Fruit fly (Drosophila melanogaster) whole organism, embryonic: ENCODE measurements around the gene Sry-alpha.

Source experiments
- ATbp ChIP-seq: fragments of 200-800 bp; sonication (Bioruptor generic); optimal IDR thresholded peaks from 2 replicates; lab custom pipeline; 2017; ENCODE audit warnings: missing biosample characterization, mild to moderate bottlenecking, missing genetic modification characterization, missing genetic modification reagents
- Antp ChIP-seq: fragments of 200-800 bp; sonication (Bioruptor generic); optimal IDR thresholded peaks from 3 replicates; lab custom pipeline; 2016; ENCODE audit warnings: missing biosample characterization, missing genetic modification characterization
- Bgb ChIP-seq: fragments of 200-800 bp; sonication (Bioruptor generic); IDR thresholded peaks from 2 replicates; pipeline ENCODE4 v1.3.6; 2022; ENCODE audit warnings: missing biosample characterization, missing genetic modification characterization; ENCODE audit not compliant: partially characterized antibody
- CG10147 ChIP-seq: fragments of 200-800 bp; sonication (Bioruptor generic); optimal IDR thresholded peaks from 2 replicates; lab custom pipeline; 2019; ENCODE audit warnings: missing biosample characterization, mild to moderate bottlenecking, missing genetic modification characterization, moderate library complexity
- CG11560 ChIP-seq: fragments of 200-800 bp; sonication (Bioruptor generic); IDR thresholded peaks from 3 replicates; pipeline ENCODE4 v1.3.6; 2022; ENCODE audit warnings: missing biosample characterization, missing genetic modification characterization
- CG1233 ChIP-seq: fragments of 200-800 bp; sonication (Bioruptor generic); optimal IDR thresholded peaks from 4 replicates; lab custom pipeline; 2018; ENCODE audit warnings: missing biosample characterization, mild to moderate bottlenecking, missing genetic modification characterization
- CG13624 ChIP-seq: fragments of 200-800 bp; sonication (Bioruptor generic); optimal IDR thresholded peaks from 2 replicates; lab custom pipeline; 2016; ENCODE audit warnings: missing biosample characterization, missing genetic modification characterization
- CG13775 ChIP-seq: fragments of 200-800 bp; sonication (Bioruptor generic); optimal IDR thresholded peaks from 3 replicates; lab custom pipeline; 2017; ENCODE audit warnings: missing biosample characterization, mild to moderate bottlenecking, missing genetic modification characterization
- CG14965 ChIP-seq: fragments of 200-800 bp; sonication (Bioruptor generic); optimal IDR thresholded peaks from 2 replicates; lab custom pipeline; 2016; ENCODE audit warnings: missing biosample characterization, missing genetic modification characterization, borderline replicate concordance
- CG15601 ChIP-seq: fragments of 200-800 bp; sonication (Bioruptor generic); optimal IDR thresholded peaks from 3 replicates; lab custom pipeline; 2019; ENCODE audit warnings: missing biosample characterization, mild to moderate bottlenecking, missing genetic modification characterization, moderate library complexity
- CG1602 ChIP-seq: fragments of 200-800 bp; sonication (Bioruptor generic); optimal IDR thresholded peaks from 3 replicates; lab custom pipeline; 2016; ENCODE audit warnings: missing biosample characterization, missing genetic modification characterization
- CG18011 ChIP-seq: fragments of 200-800 bp; sonication (Bioruptor generic); optimal IDR thresholded peaks from 2 replicates; lab custom pipeline; 2017; ENCODE audit warnings: missing biosample characterization, missing genetic modification characterization, mild to moderate bottlenecking, moderate library complexity, missing genotype
- CG2116 ChIP-seq: fragments of 200-800 bp; sonication (Bioruptor generic); optimal IDR thresholded peaks from 3 replicates; lab custom pipeline; 2018; ENCODE audit warnings: missing biosample characterization, mild to moderate bottlenecking, missing genetic modification characterization
- CG3065 ChIP-seq: fragments of 200-800 bp; sonication (Bioruptor generic); optimal IDR thresholded peaks from 2 replicates; lab custom pipeline; 2016; ENCODE audit warnings: missing biosample characterization, missing genetic modification characterization
- CG33213 ChIP-seq: fragments of 200-800 bp; sonication (Bioruptor generic); optimal IDR thresholded peaks from 3 replicates; lab custom pipeline; 2016; ENCODE audit warnings: missing biosample characterization, missing genetic modification characterization
- CG3838 ChIP-seq: fragments of 200-800 bp; sonication (Bioruptor generic); optimal IDR thresholded peaks from 3 replicates; lab custom pipeline; 2016; ENCODE audit warnings: missing biosample characterization, missing genetic modification characterization
- CG4404 ChIP-seq: fragments of 200-800 bp; sonication (Bioruptor generic); IDR thresholded peaks from 2 replicates; pipeline ENCODE4 v1.3.6; 2022; ENCODE audit warnings: missing biosample characterization, missing genetic modification characterization
- CG4707 ChIP-seq: fragments of 200-800 bp; sonication (Bioruptor generic); optimal IDR thresholded peaks from 2 replicates; lab custom pipeline; 2018; ENCODE audit warnings: missing biosample characterization, mild to moderate bottlenecking, missing genetic modification characterization, moderate library complexity
- CG4854 ChIP-seq: fragments of 200-800 bp; sonication (Bioruptor generic); optimal IDR thresholded peaks from 2 replicates; lab custom pipeline; 2016; ENCODE audit warnings: missing biosample characterization, missing genetic modification characterization, inconsistent platforms
- CG6175 ChIP-seq: fragments of 200-800 bp; sonication (Bioruptor generic); IDR thresholded peaks from 3 replicates; pipeline ENCODE4 v1.3.6; 2022; ENCODE audit warnings: missing biosample characterization, missing genetic modification characterization
- CG6791 ChIP-seq: fragments of 200-800 bp; sonication (Bioruptor generic); IDR thresholded peaks from 3 replicates; pipeline ENCODE4 v1.3.6; 2022; ENCODE audit warnings: missing biosample characterization, missing genetic modification characterization; ENCODE audit not compliant: partially characterized antibody
- CG7786 ChIP-seq: fragments of 200-800 bp; sonication (Bioruptor generic); optimal IDR thresholded peaks from 2 replicates; lab custom pipeline; 2016; ENCODE audit warnings: missing biosample characterization, missing genetic modification characterization
- CG9797 ChIP-seq: fragments of 200-800 bp; sonication (Bioruptor generic); optimal IDR thresholded peaks from 3 replicates; lab custom pipeline; 2018; ENCODE audit warnings: missing biosample characterization, mild to moderate bottlenecking, missing genetic modification characterization
- Chrac-16 ChIP-seq: fragments of 200-800 bp; sonication (Bioruptor generic); optimal IDR thresholded peaks from 3 replicates; lab custom pipeline; 2016; ENCODE audit warnings: missing biosample characterization, missing genetic modification characterization
- HLH3B ChIP-seq: fragments of 200-800 bp; sonication (Bioruptor generic); IDR thresholded peaks from 2 replicates; pipeline ENCODE4 v1.3.6; 2022; ENCODE audit warnings: missing biosample characterization, missing genetic modification characterization
- HmgZ ChIP-seq: fragments of 200-800 bp; sonication (Bioruptor generic); optimal IDR thresholded peaks from 2 replicates; lab custom pipeline; 2018; ENCODE audit warnings: missing biosample characterization, mild to moderate bottlenecking, missing genetic modification characterization
- Hr39 ChIP-seq: fragments of >200 bp; optimal IDR thresholded peaks from 2 replicates; lab custom pipeline; 2017
- MESR4 ChIP-seq: fragments of 200-800 bp; sonication (Bioruptor generic); optimal IDR thresholded peaks from 2 replicates; lab custom pipeline; 2018; ENCODE audit warnings: missing biosample characterization, mild to moderate bottlenecking, missing genetic modification characterization, moderate library complexity
- Med ChIP-seq: fragments of 200-800 bp; sonication (Bioruptor generic); peaks from one replicate; lab custom pipeline; 2016; ENCODE audit warnings: missing biosample characterization, missing genetic modification characterization, mild to moderate bottlenecking, inconsistent platforms, moderate library complexity
- Mrtf ChIP-seq: fragments of 200-800 bp; sonication (Bioruptor generic); IDR thresholded peaks from 3 replicates; pipeline ENCODE4 v1.3.6; 2022; ENCODE audit warnings: missing biosample characterization, missing genetic modification characterization
- NK7.1 ChIP-seq: fragments of 200-800 bp; sonication (Bioruptor generic); optimal IDR thresholded peaks from 3 replicates; lab custom pipeline; 2016; ENCODE audit warnings: missing biosample characterization, missing genetic modification characterization
- Opbp ChIP-seq: fragments of 200-800 bp; sonication (Bioruptor generic); IDR thresholded peaks from 3 replicates; pipeline ENCODE4 v1.3.6; 2022; ENCODE audit warnings: missing biosample characterization, missing genetic modification characterization; ENCODE audit not compliant: partially characterized antibody
- Pdp1 ChIP-seq, 2 experiments: fragments of 200-800 bp; sonication (Bioruptor generic); optimal IDR thresholded peaks; 3 replicates each; lab custom pipeline; 2016; ENCODE audit warnings: missing biosample characterization in 2 of 2, missing genetic modification characterization in 2 of 2, mild to moderate bottlenecking in 1 of 2, moderate library complexity in 1 of 2
- Ravus ChIP-seq: fragments of 200-800 bp; sonication (Bioruptor generic); IDR thresholded peaks from 2 replicates; pipeline ENCODE4 v1.3.6; 2022; ENCODE audit warnings: missing biosample characterization, missing genetic modification characterization
- Scr ChIP-seq: fragments of 200-800 bp; sonication (Bioruptor generic); IDR thresholded peaks from 2 replicates; pipeline ENCODE4 v1.3.6; 2022; ENCODE audit warnings: missing biosample characterization, missing genetic modification characterization; ENCODE audit not compliant: partially characterized antibody
- Ssrp ChIP-seq: fragments of 200-800 bp; sonication (Bioruptor generic); optimal IDR thresholded peaks from 2 replicates; lab custom pipeline; 2018; ENCODE audit warnings: missing biosample characterization, mild to moderate bottlenecking, missing genetic modification characterization, moderate library complexity
- Tbp ChIP-seq: fragments of >200 bp; optimal IDR thresholded peaks from 2 replicates; lab custom pipeline; 2018; ENCODE audit warnings: missing biosample characterization, missing genetic modification characterization
- Vsx1 ChIP-seq: fragments of 200-800 bp; sonication (Bioruptor generic); optimal IDR thresholded peaks from 2 replicates; lab custom pipeline; 2017; ENCODE audit warnings: missing biosample characterization, mild to moderate bottlenecking, missing genetic modification characterization, missing genetic modification reagents
- Xrp1 ChIP-seq: fragments of 200-800 bp; sonication (Bioruptor generic); IDR thresholded peaks from 2 replicates; pipeline ENCODE4 v1.3.6; 2022; ENCODE audit warnings: missing biosample characterization, missing genetic modification characterization
- aop ChIP-seq: fragments of 200-800 bp; sonication (Bioruptor generic); IDR thresholded peaks from 2 replicates; pipeline ENCODE4 v1.3.6; 2022; ENCODE audit warnings: missing biosample characterization, missing genetic modification characterization
- ato ChIP-seq: fragments of 200-800 bp; sonication (Bioruptor generic); IDR thresholded peaks from 2 replicates; pipeline ENCODE4 v1.3.6; 2022; ENCODE audit warnings: missing biosample characterization, missing genetic modification characterization; ENCODE audit not compliant: partially characterized antibody
- croc ChIP-seq: fragments of 200-800 bp; sonication (Bioruptor generic); conservative IDR thresholded peaks from 3 replicates; pipeline ENCODE4 v1.3.6; 2022; ENCODE audit warnings: missing biosample characterization, missing genetic modification characterization
- da ChIP-seq: fragments of 200-800 bp; sonication (Bioruptor generic); optimal IDR thresholded peaks from 2 replicates; lab custom pipeline; 2016; ENCODE audit warnings: missing biosample characterization, missing genetic modification characterization
- dati ChIP-seq: fragments of 200-800 bp; sonication (Bioruptor generic); IDR thresholded peaks from 2 replicates; pipeline ENCODE4 v1.3.6; 2022; ENCODE audit warnings: missing biosample characterization, missing genetic modification characterization
- esg ChIP-seq: fragments of 200-800 bp; sonication (Bioruptor generic); conservative IDR thresholded peaks from 2 replicates; pipeline ENCODE4 v1.3.6; 2022; ENCODE audit warnings: missing biosample characterization, missing genetic modification characterization
- fd96Cb ChIP-seq: fragments of 200-800 bp; sonication (Bioruptor generic); optimal IDR thresholded peaks from 2 replicates; lab custom pipeline; 2018; ENCODE audit warnings: missing biosample characterization, mild to moderate bottlenecking, missing genetic modification characterization, moderate library complexity
- fru ChIP-seq: fragments of >200 bp; optimal IDR thresholded peaks from 2 replicates; lab custom pipeline; 2017
- h ChIP-seq: fragments of >200 bp; optimal IDR thresholded peaks from 2 replicates; lab custom pipeline; 2017
- nerfin-2 ChIP-seq: fragments of 200-800 bp; sonication (Bioruptor generic); IDR thresholded peaks from 2 replicates; pipeline ENCODE4 v1.3.6; 2022; ENCODE audit warnings: missing biosample characterization, missing genetic modification characterization; ENCODE audit not compliant: partially characterized antibody
- sima ChIP-seq: fragments of 200-800 bp; sonication (Bioruptor generic); optimal IDR thresholded peaks from 2 replicates; lab custom pipeline; 2016; ENCODE audit warnings: missing biosample characterization, missing genetic modification characterization
- stc ChIP-seq: fragments of 200-800 bp; sonication (Bioruptor generic); IDR thresholded peaks from 2 replicates; pipeline ENCODE4 v1.3.6; 2022; ENCODE audit warnings: missing biosample characterization, missing genetic modification characterization
- toy ChIP-seq: fragments of 200-800 bp; sonication (Bioruptor generic); IDR thresholded peaks from 2 replicates; pipeline ENCODE4 v1.3.6; 2022; ENCODE audit warnings: missing biosample characterization, missing genetic modification characterization

The Sry-alpha gene

dm6 chr3R:30092700-30093044, 53.2 kb downstream of the Sry-alpha start (continued):
- TF ChIP-seq Bgb (GFP tag; lab: Robert Waterston, UW), result no peak
- peak; percentile 60; the same call in 2 of the 3 replicates for TF ChIP-seq croc (GFP tag; lab: Robert Waterston, UW)
- peak; percentile 90 for TF ChIP-seq Xrp1 (GFP tag; lab: Robert Waterston, UW)
- TF ChIP-seq CG3838 (GFP tag; lab: Kevin White, UChicago), result peak; percentile 76
- TF ChIP-seq stc (GFP tag; lab: Robert Waterston, UW), result peak; percentile 82
- TF ChIP-seq Scr (GFP tag; lab: Robert Waterston, UW), result no peak
- no peak for TF ChIP-seq CG9797 (GFP tag; lab: Kevin White, UChicago)
- TF ChIP-seq CG4707 (GFP tag; lab: Kevin White, UChicago), result peak; percentile 56
- TF ChIP-seq CG15601, result peak; percentile 58
- peak; percentile 81 for TF ChIP-seq Chrac-16 (GFP tag; lab: Kevin White, UChicago)
- peak; percentile 98 for TF ChIP-seq Med (GFP tag; lab: Kevin White, UChicago)
- TF ChIP-seq Mrtf (GFP tag; lab: Robert Waterston, UW), result peak; percentile 82
- peak; percentile 81; the same call in 2 of the 3 replicates for TF ChIP-seq CG6175
- peak; percentile 14 for TF ChIP-seq MESR4
- TF ChIP-seq CG1233 (GFP tag; lab: Kevin White, UChicago), result peak; percentile 71
- peak; percentile 79 for TF ChIP-seq HmgZ (tag; lab: Kevin White, UChicago)
- peak; percentile 53; the same call in 1 of the 2 replicates for TF ChIP-seq toy (GFP tag; lab: Robert Waterston, UW)
- peak; percentile 81 for TF ChIP-seq CG33213 (GFP tag; lab: Kevin White, UChicago)
- TF ChIP-seq CG2116 (GFP tag; lab: Kevin White, UChicago), result peak; percentile 37
- peak; percentile 71 for TF ChIP-seq NK7.1 (GFP tag; lab: Kevin White, UChicago)
- peak; percentile 79 for TF ChIP-seq esg (GFP tag; lab: Robert Waterston, UW)
- no peak for TF ChIP-seq h (lab: Kevin White, UChicago)
- TF ChIP-seq Ravus (GFP tag; lab: Robert Waterston, UW), result peak; percentile 64
- peak; percentile 52 for TF ChIP-seq CG18011 (GFP tag; lab: Kevin White, UChicago)
- peak; percentile 88 for TF ChIP-seq HLH3B (GFP tag; lab: Robert Waterston, UW)
- TF ChIP-seq Ssrp, result peak; percentile 75
- no peak for TF ChIP-seq nerfin-2 (GFP tag; lab: Robert Waterston, UW)
- peak; percentile 65 for TF ChIP-seq CG13775 (GFP tag; lab: Kevin White, UChicago)
- TF ChIP-seq fru (lab: Kevin White, UChicago), result no peak
- peak; percentile 63 for TF ChIP-seq CG4404 (GFP tag; lab: Robert Waterston, UW)
- TF ChIP-seq Vsx1 (GFP tag; lab: Kevin White, UChicago), result peak; percentile 54
- TF ChIP-seq CG7786 (GFP tag; lab: Kevin White, UChicago), result peak; percentile 84
- no peak for TF ChIP-seq CG6791 (GFP tag; lab: Robert Waterston, UW)
- no peak for TF ChIP-seq Opbp
- TF ChIP-seq CG3065 (GFP tag; lab: Kevin White, UChicago), result peak; percentile 29
- TF ChIP-seq Tbp (GFP tag; lab: Kevin White, UChicago), result no peak
- TF ChIP-seq CG13624 (GFP tag; lab: Kevin White, UChicago), result peak; percentile 89
- peak; percentile 86 for TF ChIP-seq Antp
- peak; percentile 80 for TF ChIP-seq sima (GFP tag; lab: Kevin White, UChicago)
- peak; percentile 74 for TF ChIP-seq CG4854 (GFP tag; lab: Kevin White, UChicago)
- TF ChIP-seq CG11560, result peak; percentile 73; the same call in 2 of the 3 replicates
- TF ChIP-seq CG14965 (GFP tag; lab: Kevin White, UChicago), result peak; percentile 63
- TF ChIP-seq CG1602, result peak; percentile 73
- TF ChIP-seq ATbp (GFP tag; lab: Kevin White, UChicago), result peak; percentile 87
- no peak for TF ChIP-seq Hr39
- peak; percentile 54; the same call in 1 of the 2 replicates for TF ChIP-seq dati (GFP tag; lab: Robert Waterston, UW)
- TF ChIP-seq da (GFP tag; lab: Kevin White, UChicago), result peak; percentile 29
- peak; percentile 85 for TF ChIP-seq fd96Cb
- peak; percentile 83 to 84 for TF ChIP-seq Pdp1 (GFP tag; optimal IDR thresholded peaks at IDR 0.05; lab: Kevin White, UChicago)
- TF ChIP-seq aop (GFP tag; lab: Robert Waterston, UW), result no peak
- TF ChIP-seq CG10147 (GFP tag; lab: Kevin White, UChicago), result peak; percentile 73
- TF ChIP-seq ato (GFP tag; lab: Robert Waterston, UW), result no peak
